Worm (Caenorhabditis elegans) whole organism, midembryonic: ENCODE results near the gene bud-31.

Experiments used
- T22C8.4 ChIP-seq: fragments of 200-800 bp; sonication (Bioruptor generic); IDR thresholded peaks from 2 replicates; pipeline ENCODE4 v1.3.6; 2022; ENCODE audit warnings: missing genetic modification characterization, missing compliant biosample characterization
- cog-1 ChIP-seq: sonication (generic microtip); optimal IDR thresholded peaks from 2 replicates; lab custom pipeline; 2016; ENCODE audit warnings: missing genetic modification characterization, missing compliant biosample characterization
- flt-1 ChIP-seq: fragments of 200-800 bp; sonication (Bioruptor generic); IDR thresholded peaks from 2 replicates; pipeline ENCODE4 v1.3.6; 2022; ENCODE audit warnings: missing genetic modification characterization, missing compliant biosample characterization
- klf-2 ChIP-seq: fragments of 200-800 bp; sonication (Bioruptor generic); conservative IDR thresholded peaks from 2 replicates; pipeline ENCODE4 v1.3.6; 2022; ENCODE audit warnings: missing genetic modification reagents, missing genetic modification characterization, missing compliant biosample characterization
- ref-1 ChIP-seq: fragments of 200-800 bp; sonication (Bioruptor generic); conservative IDR thresholded peaks from 2 replicates; pipeline ENCODE4 v1.3.6; 2022; ENCODE audit warnings: missing genetic modification reagents, missing genetic modification characterization, missing compliant biosample characterization
- tab-1 ChIP-seq: fragments of 200-800 bp; sonication (Bioruptor generic); IDR thresholded peaks from 2 replicates; pipeline ENCODE4 v1.3.6; 2022; ENCODE audit warnings: missing genetic modification characterization, missing compliant biosample characterization
- ztf-23 ChIP-seq: fragments of 200-800 bp; sonication (Bioruptor generic); IDR thresholded peaks from 2 replicates; pipeline ENCODE4 v1.3.6; 2022; ENCODE audit warnings: missing genetic modification reagents, missing genetic modification characterization, missing compliant biosample characterization
- ztf-29 ChIP-seq: fragments of 200-800 bp; sonication (Bioruptor generic); IDR thresholded peaks from 2 replicates; pipeline ENCODE4 v1.3.6; 2022; ENCODE audit warnings: missing genetic modification reagents, missing genetic modification characterization, missing compliant biosample characterization

- no peak for TF ChIP-seq ref-1 (GFP tag; lab: Robert Waterston, UW)
- TF ChIP-seq T22C8.4 (GFP tag; lab: Robert Waterston, UW): no peak
- no peak for TF ChIP-seq klf-2
- TF ChIP-seq flt-1 (GFP tag; lab: Robert Waterston, UW): no peak
- TF ChIP-seq ztf-23 (GFP tag; lab: Robert Waterston, UW): no peak
- TF ChIP-seq ztf-29 (GFP tag; lab: Robert Waterston, UW): no peak
- no peak for TF ChIP-seq tab-1 (GFP tag; lab: Robert Waterston, UW)
- no peak for TF ChIP-seq cog-1 (tag; lab: Kevin White, UChicago)
Measured at ce11 chrIII:9661119-9661518, 35.2 kb downstream of the bud-31 start.
